Fruit fly (Drosophila melanogaster) whole organism: ENCODE results near the gene Ns3.

Experiments
- CG8478 ChIP-seq: fragments of >200 bp; optimal IDR thresholded peaks from 2 replicates; lab custom pipeline; 2018; ENCODE audit warnings: inconsistent platforms
- Dll ChIP-seq: fragments of >200 bp; optimal IDR thresholded peaks from 2 replicates; lab custom pipeline; 2017
- EcR ChIP-seq, 2 experiments: fragments of >200 bp; optimal IDR thresholded peaks; 2 replicates each; lab custom pipeline; 2017; ENCODE audit warnings: missing biosample characterization in 2 of 2, missing genetic modification characterization in 2 of 2, missing genetic modification reagents in 2 of 2
- pan ChIP-seq: fragments of >200 bp; optimal IDR thresholded peaks from 2 replicates; lab custom pipeline; 2017
- psq ChIP-seq: fragments of >200 bp; optimal IDR thresholded peaks from 2 replicates; lab custom pipeline; 2017
- usp ChIP-seq: fragments of >200 bp; optimal IDR thresholded peaks from 2 replicates; lab custom pipeline; 2017; ENCODE audit warnings: missing biosample characterization, missing genetic modification characterization, mixed read lengths

DNA sequence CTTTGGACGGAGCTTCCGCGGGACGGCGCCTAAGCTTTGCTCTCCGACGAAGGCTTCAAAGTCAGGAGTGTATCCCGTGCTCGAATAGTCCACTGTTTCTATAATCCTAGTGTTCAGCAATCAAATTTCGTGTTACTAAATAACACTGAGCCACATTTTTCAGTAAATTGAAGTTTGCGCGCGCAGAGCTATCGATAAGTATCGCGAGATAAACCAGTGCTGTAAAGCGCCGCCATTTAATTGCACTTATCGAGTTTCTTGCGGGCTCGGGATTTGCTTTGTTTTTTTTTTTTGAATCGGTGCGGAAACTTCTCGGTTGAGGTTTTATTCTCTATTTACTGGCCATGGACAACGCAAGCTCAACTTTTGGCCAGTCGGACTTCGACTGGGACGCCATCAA lies 12.8 kb upstream of the Ns3 start, which contains the start of the genes Rab27 and mei-38:
- no peak for TF ChIP-seq CG8478 (lab: Kevin White, UChicago)
- no peak for TF ChIP-seq usp (GFP tag; lab: Kevin White, UChicago)
- TF ChIP-seq psq (lab: Kevin White, UChicago) = no peak
- TF ChIP-seq Dll = no peak
- TF ChIP-seq pan = no peak
- no peak for TF ChIP-seq EcR (GFP tag; optimal IDR thresholded peaks at IDR 0.05; lab: Kevin White, UChicago)
